Fruit fly (Drosophila melanogaster) whole organism, embryonic: ENCODE measurements around the gene Pvf2.

Source experiments
- Adf1 ChIP-seq: fragments of 200-800 bp; sonication (Bioruptor generic); IDR thresholded peaks from 2 replicates; pipeline ENCODE4 v1.3.6; 2022; ENCODE audit warnings: missing biosample characterization, missing genetic modification characterization
- Bdp1 ChIP-seq: fragments of 200-800 bp; sonication (Bioruptor generic); optimal IDR thresholded peaks from 3 replicates; lab custom pipeline; 2016; ENCODE audit warnings: missing biosample characterization, missing genetic modification characterization
- CG10209 ChIP-seq: fragments of 200-800 bp; sonication (Bioruptor generic); optimal IDR thresholded peaks from 3 replicates; lab custom pipeline; 2017; ENCODE audit warnings: missing biosample characterization, mild to moderate bottlenecking, missing genetic modification characterization, missing genetic modification reagents
- CG12104 ChIP-seq: fragments of 200-800 bp; sonication (Bioruptor generic); optimal IDR thresholded peaks from 3 replicates; lab custom pipeline; 2016; ENCODE audit warnings: missing biosample characterization, missing genetic modification characterization
- CG12659 ChIP-seq: fragments of 200-800 bp; sonication (Bioruptor generic); optimal IDR thresholded peaks from 3 replicates; lab custom pipeline; 2017; ENCODE audit warnings: mild to moderate bottlenecking, missing biosample characterization, missing genetic modification reagents, missing genetic modification characterization
- CG13775 ChIP-seq: fragments of 200-800 bp; sonication (Bioruptor generic); optimal IDR thresholded peaks from 3 replicates; lab custom pipeline; 2017; ENCODE audit warnings: missing biosample characterization, mild to moderate bottlenecking, missing genetic modification characterization
- CG14441 ChIP-seq: fragments of 200-800 bp; sonication (Bioruptor generic); IDR thresholded peaks from 2 replicates; pipeline ENCODE4 v1.3.6; 2022; ENCODE audit warnings: missing biosample characterization, missing genetic modification characterization
- CG15011 ChIP-seq: fragments of 200-800 bp; sonication (Bioruptor generic); optimal IDR thresholded peaks from 3 replicates; lab custom pipeline; 2018; ENCODE audit warnings: missing biosample characterization, mild to moderate bottlenecking, missing genetic modification characterization
- CG1603 ChIP-seq: fragments of 200-800 bp; sonication (Bioruptor generic); optimal IDR thresholded peaks from 2 replicates; lab custom pipeline; 2019; ENCODE audit warnings: missing biosample characterization, mild to moderate bottlenecking, missing genetic modification characterization, moderate library complexity
- CG30403 ChIP-seq: fragments of 200-800 bp; sonication (Bioruptor generic); optimal IDR thresholded peaks from 3 replicates; lab custom pipeline; 2016; ENCODE audit warnings: missing biosample characterization, missing genetic modification characterization
- CG3281 ChIP-seq: fragments of 200-800 bp; sonication (Bioruptor generic); optimal IDR thresholded peaks from 3 replicates; lab custom pipeline; 2017; ENCODE audit warnings: missing biosample characterization, mild to moderate bottlenecking, missing genetic modification characterization
- CG3995 ChIP-seq: fragments of 200-800 bp; sonication (Bioruptor generic); optimal IDR thresholded peaks from 3 replicates; lab custom pipeline; 2016; ENCODE audit warnings: missing biosample characterization, missing genetic modification characterization
- CG4854 ChIP-seq: fragments of 200-800 bp; sonication (Bioruptor generic); optimal IDR thresholded peaks from 2 replicates; lab custom pipeline; 2016; ENCODE audit warnings: missing biosample characterization, missing genetic modification characterization, inconsistent platforms
- CG5245 ChIP-seq: fragments of 200-800 bp; sonication (Bioruptor generic); optimal IDR thresholded peaks from 3 replicates; lab custom pipeline; 2016; ENCODE audit warnings: missing biosample characterization, missing genetic modification characterization
- CG5953 ChIP-seq: fragments of 200-800 bp; sonication (Bioruptor generic); IDR thresholded peaks from 2 replicates; pipeline ENCODE4 v1.3.6; 2022; ENCODE audit warnings: missing biosample characterization, missing genetic modification characterization
- CG6654 ChIP-seq: fragments of 200-800 bp; sonication (Bioruptor generic); optimal IDR thresholded peaks from 2 replicates; lab custom pipeline; 2017; ENCODE audit warnings: missing biosample characterization, mild to moderate bottlenecking, missing genetic modification characterization
- CG8089 ChIP-seq: fragments of 200-800 bp; sonication (Bioruptor generic); optimal IDR thresholded peaks from 3 replicates; lab custom pipeline; 2016; ENCODE audit warnings: missing biosample characterization, missing genetic modification characterization
- CG8478 ChIP-seq: fragments of >200 bp; optimal IDR thresholded peaks from 2 replicates; lab custom pipeline; 2018
- Dll ChIP-seq: fragments of 200-800 bp; sonication (Bioruptor generic); IDR thresholded peaks from 4 replicates; pipeline ENCODE4 v1.3.6; 2022; ENCODE audit warnings: missing biosample characterization, missing genetic modification characterization; ENCODE audit not compliant: partially characterized antibody
- Dref ChIP-seq: fragments of 200-800 bp; sonication (Bioruptor generic); IDR thresholded peaks from 2 replicates; pipeline ENCODE4 v1.3.6; 2022; ENCODE audit warnings: missing biosample characterization, missing genetic modification characterization
- Eip74EF ChIP-seq, 2 experiments: fragments of 200-800 bp in 1 of 2; fragments of >200 bp in 1 of 2; sonication (Bioruptor generic) in 1 of 2; optimal IDR thresholded peaks; 2 replicates each; lab custom pipeline; 2017 to 2019; ENCODE audit warnings: missing biosample characterization in 2 of 2, missing genetic modification characterization in 2 of 2, mild to moderate bottlenecking in 1 of 2, moderate library complexity in 1 of 2
- HLH54F ChIP-seq: fragments of 200-800 bp; sonication (Bioruptor generic); optimal IDR thresholded peaks from 3 replicates; lab custom pipeline; 2016; ENCODE audit warnings: missing biosample characterization, missing genetic modification characterization
- Hr78 ChIP-seq, 2 experiments: fragments of 200-800 bp in 1 of 2; fragments of >200 bp in 1 of 2; sonication (Bioruptor generic) in 1 of 2; optimal IDR thresholded peaks; 2 replicates each; lab custom pipeline; 2017 to 2019; ENCODE audit warnings: missing biosample characterization in 2 of 2, missing genetic modification characterization in 2 of 2, mild to moderate bottlenecking in 1 of 2, moderate library complexity in 1 of 2
- Lim3 ChIP-seq: fragments of 200-800 bp; sonication (Bioruptor generic); IDR thresholded peaks from 2 replicates; pipeline ENCODE4 v1.3.6; 2022; ENCODE audit warnings: missing biosample characterization, missing genetic modification characterization
- MBD-R2 ChIP-seq: fragments of 200-800 bp; sonication (Bioruptor generic); IDR thresholded peaks from 2 replicates; pipeline ENCODE4 v1.3.6; 2022; ENCODE audit warnings: missing biosample characterization, missing genetic modification characterization
- NK7.1 ChIP-seq: fragments of 200-800 bp; sonication (Bioruptor generic); optimal IDR thresholded peaks from 3 replicates; lab custom pipeline; 2016; ENCODE audit warnings: missing biosample characterization, missing genetic modification characterization
- Poxn ChIP-seq: fragments of 200-800 bp; sonication (Bioruptor generic); IDR thresholded peaks from 2 replicates; pipeline ENCODE4 v1.3.6; 2022; ENCODE audit warnings: missing biosample characterization, missing genetic modification characterization
- Usf ChIP-seq: fragments of 200-800 bp; sonication (Bioruptor generic); optimal IDR thresholded peaks from 2 replicates; lab custom pipeline; 2017; ENCODE audit warnings: missing genotype, missing biosample characterization, missing genetic modification characterization
- Xrp1 ChIP-seq: fragments of 200-800 bp; sonication (Bioruptor generic); IDR thresholded peaks from 2 replicates; pipeline ENCODE4 v1.3.6; 2022; ENCODE audit warnings: missing biosample characterization, missing genetic modification characterization
- chm ChIP-seq: fragments of 200-800 bp; sonication (Bioruptor generic); IDR thresholded peaks from 2 replicates; pipeline ENCODE4 v1.3.6; 2022; ENCODE audit warnings: missing biosample characterization, missing genetic modification characterization
- cwo ChIP-seq: fragments of 200-800 bp; sonication (Bioruptor generic); optimal IDR thresholded peaks from 3 replicates; lab custom pipeline; 2017; ENCODE audit warnings: missing biosample characterization, missing genetic modification characterization, mild to moderate bottlenecking, moderate library complexity, missing genetic modification reagents
- dati ChIP-seq: fragments of 200-800 bp; sonication (Bioruptor generic); IDR thresholded peaks from 2 replicates; pipeline ENCODE4 v1.3.6; 2022; ENCODE audit warnings: missing biosample characterization, missing genetic modification characterization
- exex ChIP-seq: fragments of 200-800 bp; sonication (Bioruptor generic); optimal IDR thresholded peaks from 4 replicates; lab custom pipeline; 2018; ENCODE audit warnings: missing biosample characterization, mild to moderate bottlenecking, missing genetic modification characterization, moderate library complexity
- eyg ChIP-seq: fragments of 200-800 bp; sonication (Bioruptor generic); optimal IDR thresholded peaks from 3 replicates; lab custom pipeline; 2016; ENCODE audit warnings: missing biosample characterization, missing genetic modification characterization
- fd64A ChIP-seq: fragments of 200-800 bp; sonication (Bioruptor generic); optimal IDR thresholded peaks from 3 replicates; lab custom pipeline; 2018; ENCODE audit warnings: missing biosample characterization, mild to moderate bottlenecking, missing genetic modification characterization
- grn ChIP-seq: fragments of 200-800 bp; sonication (Bioruptor generic); optimal IDR thresholded peaks from 3 replicates; lab custom pipeline; 2017; ENCODE audit warnings: missing biosample characterization, missing genetic modification characterization
- gt ChIP-seq: fragments of 200-800 bp; sonication (Bioruptor generic); IDR thresholded peaks from 2 replicates; pipeline ENCODE4 v1.3.6; 2022; ENCODE audit warnings: missing biosample characterization, missing genetic modification characterization
- ind ChIP-seq: fragments of 200-800 bp; sonication (Bioruptor generic); optimal IDR thresholded peaks from 3 replicates; lab custom pipeline; 2016; ENCODE audit warnings: missing biosample characterization, missing genetic modification characterization
- kah ChIP-seq: fragments of 200-800 bp; sonication (Bioruptor generic); optimal IDR thresholded peaks from 2 replicates; lab custom pipeline; 2018; ENCODE audit warnings: missing biosample characterization, mild to moderate bottlenecking, missing genetic modification characterization
- luna ChIP-seq: fragments of 200-800 bp; sonication (Bioruptor generic); optimal IDR thresholded peaks from 2 replicates; lab custom pipeline; 2016; ENCODE audit warnings: missing biosample characterization, missing genetic modification characterization
- odd ChIP-seq: fragments of 200-800 bp; sonication (Bioruptor generic); optimal IDR thresholded peaks from 2 replicates; lab custom pipeline; 2017; ENCODE audit warnings: missing biosample characterization, mild to moderate bottlenecking, missing genetic modification characterization
- salm ChIP-seq: fragments of 200-800 bp; sonication (Bioruptor generic); optimal IDR thresholded peaks from 2 replicates; lab custom pipeline; 2018; ENCODE audit warnings: missing biosample characterization, mild to moderate bottlenecking, missing genetic modification characterization
- sd ChIP-seq: fragments of 200-800 bp; sonication (Bioruptor generic); optimal IDR thresholded peaks from 3 replicates; lab custom pipeline; 2018; ENCODE audit warnings: missing biosample characterization, mild to moderate bottlenecking, missing genetic modification characterization, moderate library complexity
- ssp ChIP-seq: fragments of 200-800 bp; sonication (Bioruptor generic); IDR thresholded peaks from 2 replicates; pipeline ENCODE4 v1.3.6; 2022; ENCODE audit warnings: missing biosample characterization, missing genetic modification characterization
- tna ChIP-seq: fragments of 200-800 bp; sonication (Bioruptor generic); IDR thresholded peaks from 2 replicates; pipeline ENCODE4 v1.3.6; 2022; ENCODE audit warnings: missing biosample characterization, missing genetic modification characterization; ENCODE audit not compliant: partially characterized antibody
- tx ChIP-seq: fragments of 200-800 bp; sonication (Bioruptor generic); optimal IDR thresholded peaks from 2 replicates; lab custom pipeline; 2016; ENCODE audit warnings: missing biosample characterization, missing genetic modification characterization
- unpg ChIP-seq: fragments of 200-800 bp; sonication (Bioruptor generic); optimal IDR thresholded peaks from 3 replicates; lab custom pipeline; 2018; ENCODE audit warnings: missing biosample characterization, mild to moderate bottlenecking, missing genetic modification characterization, moderate library complexity
- usp ChIP-seq: fragments of >200 bp; optimal IDR thresholded peaks from 2 replicates; lab custom pipeline; 2017; ENCODE audit warnings: missing biosample characterization, missing genetic modification characterization

The Pvf2 gene

DNA sequence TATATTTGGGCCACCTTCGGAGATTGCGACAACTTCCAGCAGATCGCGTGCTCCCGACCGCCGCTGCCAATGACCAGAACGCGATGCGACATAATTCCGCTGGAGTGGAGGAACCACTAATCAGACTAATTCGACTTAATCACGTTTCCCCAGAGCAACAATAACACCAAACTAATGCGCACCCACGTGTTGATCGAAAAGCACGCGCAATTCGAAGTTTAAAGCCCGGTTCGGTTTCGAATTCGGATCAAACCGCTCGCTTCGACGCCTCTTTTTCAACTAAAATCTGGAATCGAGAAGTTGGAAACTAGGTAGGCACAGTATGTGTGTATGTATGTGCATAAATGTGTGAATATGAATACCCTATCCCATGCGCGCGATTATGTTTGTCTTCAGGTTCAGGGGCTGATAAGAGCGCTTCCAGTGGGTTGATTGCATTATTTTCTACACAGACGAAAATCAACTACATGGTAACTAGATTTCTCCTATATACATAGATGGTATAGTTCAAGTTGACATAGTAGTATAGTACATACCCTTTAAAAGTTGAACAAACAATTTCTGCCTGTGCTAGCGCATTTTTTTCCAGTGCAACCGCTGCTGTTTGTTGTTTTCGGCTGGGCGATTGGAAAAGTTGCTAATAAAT is 60.7 kb downstream of the Pvf2 start, which contains the start of gene Gart (continued):
- TF ChIP-seq kah (GFP tag; lab: Kevin White, UChicago) (no peak), CG6654 (no peak), salm (tag; lab: Kevin White, UChicago) (peak; percentile 49), ssp (peak; percentile 71), CG12659 (GFP tag; lab: Kevin White, UChicago) (peak; percentile 76), usp (GFP tag; lab: Kevin White, UChicago) (no peak), CG10209 (peak; percentile 67), MBD-R2 (GFP tag; lab: Robert Waterston, UW) (peak; percentile 57), Dref (GFP tag; lab: Robert Waterston, UW) (no peak), dati (GFP tag; lab: Robert Waterston, UW) (no peak), CG8089 (GFP tag; lab: Kevin White, UChicago) (peak; percentile 59), CG3995 (GFP tag; lab: Kevin White, UChicago) (no peak), Usf (peak; percentile 4), NK7.1 (GFP tag; lab: Kevin White, UChicago) (no peak), fd64A (GFP tag; lab: Kevin White, UChicago) (no peak), tx (GFP tag; lab: Kevin White, UChicago) (peak; percentile 57), CG8478 (lab: Kevin White, UChicago) (no peak), Dll (no peak), luna (no peak), Bdp1 (GFP tag; lab: Kevin White, UChicago) (peak; percentile 36), eyg (GFP tag; lab: Kevin White, UChicago) (peak; percentile 40), CG3281 (GFP tag; lab: Kevin White, UChicago) (peak; percentile 41), Poxn (GFP tag; lab: Robert Waterston, UW) (no peak), exex (tag; lab: Kevin White, UChicago) (peak; percentile 32), Xrp1 (GFP tag; lab: Robert Waterston, UW) (no peak; the same call in 1 of the 2 replicates), gt (GFP tag; lab: Robert Waterston, UW) (no peak), CG13775 (GFP tag; lab: Kevin White, UChicago) (peak; percentile 12), Eip74EF (GFP tag; optimal IDR thresholded peaks at IDR 0.05; lab: Kevin White, UChicago) (peak in 1 of 2 experiments; percentile 55), unpg (GFP tag; lab: Kevin White, UChicago) (peak; percentile 64), HLH54F (peak; percentile 63), CG5953 (peak; percentile 48; the same call in 1 of the 2 replicates), CG4854 (GFP tag; lab: Kevin White, UChicago) (peak; percentile 65), CG14441 (GFP tag; lab: Robert Waterston, UW) (0 out of 2 replicates have a peak, but pooled peaks have one; percentile 30), Hr78 (GFP tag; optimal IDR thresholded peaks at IDR 0.05; lab: Kevin White, UChicago) (peak in 1 of 2 experiments; percentile 59), CG1603 (tag; lab: Kevin White, UChicago) (peak; percentile 80), Adf1 (GFP tag; lab: Robert Waterston, UW) (no peak; the same call in 1 of the 2 replicates), CG12104 (GFP tag; lab: Kevin White, UChicago) (peak; percentile 26)

DNA sequence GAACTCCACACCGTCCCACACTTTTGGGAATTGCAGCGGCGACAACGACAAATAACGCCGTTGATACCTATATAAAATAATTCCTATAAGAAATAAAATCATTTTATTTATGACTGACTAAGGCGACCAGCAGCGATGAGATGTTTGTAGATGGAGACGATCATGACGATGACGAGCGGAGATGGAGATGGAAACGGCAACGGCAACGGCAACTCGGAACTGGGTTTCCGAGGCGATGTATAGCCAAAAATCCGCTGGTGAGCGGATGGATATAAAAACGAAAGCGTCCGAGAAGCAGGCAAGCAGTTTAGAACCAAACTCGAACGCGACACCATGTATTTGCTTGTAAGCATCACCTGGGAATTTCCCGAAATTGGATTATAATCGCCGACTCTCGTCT is 63.1 kb downstream of the Pvf2 start, which contains the start of gene Pcp:
Pcp (plus strand) TSS at position 301 of the 400 bp plus-strand sequence.
- TF ChIP-seq CG15011 (GFP tag; lab: Kevin White, UChicago) (no peak), CG30403 (no peak), Lim3 (GFP tag; lab: Robert Waterston, UW) (no peak), ind (GFP tag; lab: Kevin White, UChicago) (no peak), sd (tag; lab: Kevin White, UChicago) (no peak), odd (GFP tag; lab: Kevin White, UChicago) (no peak), grn (GFP tag; lab: Kevin White, UChicago) (no peak), CG5245 (GFP tag; lab: Kevin White, UChicago) (no peak), tna (GFP tag; lab: Robert Waterston, UW) (no peak), exex (tag; lab: Kevin White, UChicago) (no peak), cwo (GFP tag; lab: Kevin White, UChicago) (no peak), chm (no peak)
- TF ChIP-seq, all 482 proteins: peak for 0
